Worm (Caenorhabditis elegans) whole organism, young adult: ENCODE results near the gene C14A4.7.

Source experiments
- F22D6.2 ChIP-seq: sonication (generic microtip); optimal IDR thresholded peaks from 2 replicates; lab custom pipeline; 2016; ENCODE audit warnings: mild to moderate bottlenecking, missing genetic modification characterization, missing compliant biosample characterization
- F23B12.7 ChIP-seq: sonication (generic microtip); optimal IDR thresholded peaks from 2 replicates; lab custom pipeline; 2017; ENCODE audit warnings: missing genetic modification characterization, mild to moderate bottlenecking, missing compliant biosample characterization, antibody characterized with exemption, moderate library complexity; ENCODE audit not compliant: insufficient read depth
- F39B2.1 ChIP-seq: fragments of 200-800 bp; sonication (Bioruptor generic); IDR thresholded peaks from 2 replicates; pipeline ENCODE4 v1.3.6; 2022; ENCODE audit warnings: missing genetic modification reagents, missing genetic modification characterization, missing compliant biosample characterization
- F49E8.2 ChIP-seq: sonication (generic microtip); optimal IDR thresholded peaks from 3 replicates; lab custom pipeline; 2017; ENCODE audit warnings: missing genetic modification characterization, mild to moderate bottlenecking, missing compliant biosample characterization, antibody characterized with exemption, moderate library complexity; ENCODE audit not compliant: insufficient read depth
- F55B11.4 ChIP-seq: sonication (generic microtip); optimal IDR thresholded peaks from 2 replicates; lab custom pipeline; 2016; ENCODE audit warnings: missing compliant biosample characterization, missing genetic modification characterization, borderline replicate concordance; ENCODE audit not compliant: insufficient read depth
- Y79H2A.3 ChIP-seq: fragments of 200-800 bp; sonication (Bioruptor generic); conservative IDR thresholded peaks from 2 replicates; pipeline ENCODE4 v1.3.6; 2022; ENCODE audit warnings: missing genetic modification reagents, missing genetic modification characterization, missing compliant biosample characterization
- Y95B8A.8 ChIP-seq: fragments of 200-800 bp; sonication (Bioruptor generic); IDR thresholded peaks from 2 replicates; pipeline ENCODE4 v1.3.6; 2022; ENCODE audit warnings: missing genetic modification reagents, missing genetic modification characterization, missing compliant biosample characterization
- ZK185.1 ChIP-seq: sonication (generic microtip); optimal IDR thresholded peaks from 2 replicates; lab custom pipeline; 2016; ENCODE audit warnings: mild to moderate bottlenecking, missing genetic modification characterization, missing compliant biosample characterization; ENCODE audit not compliant: poor library complexity, severe bottlenecking
- ama-1 ChIP-seq, 3 experiments: fragments of 150-350 bp in 1 of 3; sonication (generic microtip) in 2 of 3; optimal IDR thresholded peaks; 2 replicates each; lab custom pipeline; 2014 to 2018; ENCODE audit warnings: missing biosample characterization in 2 of 3, missing genetic modification characterization in 2 of 3, missing genetic modification reagents in 2 of 3
- atf-7 ChIP-seq: sonication (generic microtip); optimal IDR thresholded peaks from 2 replicates; lab custom pipeline; 2017; ENCODE audit warnings: mild to moderate bottlenecking, missing genetic modification characterization, missing compliant biosample characterization
- athp-1 ChIP-seq: sonication (generic microtip); optimal IDR thresholded peaks from 2 replicates; lab custom pipeline; 2017; ENCODE audit warnings: mild to moderate bottlenecking, missing genetic modification characterization, missing compliant biosample characterization
- attf-3 ChIP-seq: fragments of 200-800 bp; sonication (Bioruptor generic); conservative IDR thresholded peaks from 2 replicates; pipeline ENCODE4 v1.3.6; 2022; ENCODE audit warnings: missing genetic modification reagents, missing genetic modification characterization, missing compliant biosample characterization
- attf-5 ChIP-seq: fragments of 200-800 bp; sonication (Bioruptor generic); optimal IDR thresholded peaks from 2 replicates; lab custom pipeline; 2018; ENCODE audit warnings: mild to moderate bottlenecking, missing genetic modification characterization, missing compliant biosample characterization
- ceh-100 ChIP-seq: fragments of 200-800 bp; sonication (Bioruptor generic); IDR thresholded peaks from 2 replicates; pipeline ENCODE4 v1.3.6; 2022; ENCODE audit warnings: missing genetic modification reagents, missing genetic modification characterization, missing compliant biosample characterization
- ceh-58 ChIP-seq: fragments of 200-800 bp; sonication (Bioruptor generic); IDR thresholded peaks from 2 replicates; pipeline ENCODE4 v1.3.6; 2022; ENCODE audit warnings: missing genetic modification characterization, missing compliant biosample characterization
- dpff-1 ChIP-seq: sonication (generic microtip); optimal IDR thresholded peaks from 2 replicates; lab custom pipeline; 2017; ENCODE audit warnings: mild to moderate bottlenecking, missing genetic modification characterization, missing compliant biosample characterization
- efl-1 ChIP-seq: fragments of 150-350 bp; optimal IDR thresholded peaks from 2 replicates; lab custom pipeline; 2014; ENCODE audit warnings: missing biosample characterization, missing genetic modification reagents, missing genetic modification characterization
- egl-18 ChIP-seq: fragments of 200-800 bp; sonication (Bioruptor generic); IDR thresholded peaks from 2 replicates; pipeline ENCODE4 v1.3.6; 2022; ENCODE audit warnings: missing genetic modification reagents, missing genetic modification characterization, missing compliant biosample characterization
- egrh-3 ChIP-seq: fragments of 200-800 bp; sonication (Bioruptor generic); IDR thresholded peaks from 2 replicates; pipeline ENCODE4 v1.3.6; 2022; ENCODE audit warnings: missing genetic modification reagents, missing genetic modification characterization, missing compliant biosample characterization
- ekl-4 ChIP-seq: fragments of 200-800 bp; sonication (Bioruptor generic); IDR thresholded peaks from 2 replicates; pipeline ENCODE4 v1.3.6; 2022; ENCODE audit warnings: missing genetic modification reagents, missing genetic modification characterization, missing compliant biosample characterization
- ets-4 ChIP-seq: fragments of 200-800 bp; sonication (Bioruptor generic); optimal IDR thresholded peaks from 2 replicates; lab custom pipeline; 2018; ENCODE audit warnings: mild to moderate bottlenecking, missing genetic modification characterization, missing compliant biosample characterization
- gei-17 ChIP-seq: fragments of 200-800 bp; sonication (Bioruptor generic); optimal IDR thresholded peaks from 2 replicates; lab custom pipeline; 2018; ENCODE audit warnings: mild to moderate bottlenecking, missing genetic modification characterization, missing compliant biosample characterization
- hmg-1.2 ChIP-seq: fragments of 200-800 bp; sonication (Bioruptor generic); IDR thresholded peaks from 2 replicates; pipeline ENCODE4 v1.3.6; 2022; ENCODE audit warnings: missing genetic modification reagents, missing genetic modification characterization, missing compliant biosample characterization
- hmg-20 ChIP-seq: fragments of 200-800 bp; sonication (Bioruptor generic); IDR thresholded peaks from 2 replicates; pipeline ENCODE4 v1.3.6; 2022; ENCODE audit warnings: missing genetic modification reagents, missing genetic modification characterization, missing compliant biosample characterization
- hrde-1 ChIP-seq: sonication (generic microtip); optimal IDR thresholded peaks from 2 replicates; lab custom pipeline; 2016; ENCODE audit warnings: missing genetic modification characterization, mild to moderate bottlenecking, missing compliant biosample characterization, moderate library complexity, missing genotype, missing genetic modification reagents, borderline replicate concordance
- lin-35 ChIP-seq, 3 experiments: fragments of 150-350 bp in 2 of 3; sonication (generic microtip) in 1 of 3; optimal IDR thresholded peaks; 2 replicates each; lab custom pipeline; 2014 to 2018; ENCODE audit warnings: missing biosample characterization in 3 of 3, missing genetic modification characterization in 3 of 3, missing genetic modification reagents in 3 of 3
- lin-54 ChIP-seq: fragments of 200-800 bp; sonication (Bioruptor generic); optimal IDR thresholded peaks from 2 replicates; lab custom pipeline; 2018; ENCODE audit warnings: mild to moderate bottlenecking, missing genetic modification characterization, missing compliant biosample characterization
- lir-1 ChIP-seq: fragments of 200-800 bp; sonication (Bioruptor generic); conservative IDR thresholded peaks from 2 replicates; pipeline ENCODE4 v1.3.6; 2022; ENCODE audit warnings: missing genetic modification reagents, missing genetic modification characterization, missing compliant biosample characterization
- mcd-1 ChIP-seq: fragments of 200-800 bp; sonication (Bioruptor generic); IDR thresholded peaks from 2 replicates; pipeline ENCODE4 v1.3.6; 2022; ENCODE audit warnings: missing genetic modification reagents, missing genetic modification characterization, missing compliant biosample characterization
- mel-28 ChIP-seq: sonication (generic microtip); optimal IDR thresholded peaks from 2 replicates; lab custom pipeline; 2016; ENCODE audit warnings: borderline replicate concordance, mild to moderate bottlenecking, missing genetic modification characterization, missing compliant biosample characterization
- nhr-120 ChIP-seq: fragments of 200-800 bp; sonication (Bioruptor generic); IDR thresholded peaks from 2 replicates; pipeline ENCODE4 v1.3.6; 2022; ENCODE audit warnings: missing genetic modification characterization, missing compliant biosample characterization
- nhr-27 ChIP-seq: fragments of 200-800 bp; sonication (Bioruptor generic); optimal IDR thresholded peaks from 2 replicates; lab custom pipeline; 2018; ENCODE audit warnings: mild to moderate bottlenecking, missing genetic modification characterization, moderate library complexity, missing compliant biosample characterization
- nhr-80 ChIP-seq: sonication (generic microtip); optimal IDR thresholded peaks from 2 replicates; lab custom pipeline; 2016; ENCODE audit warnings: missing genetic modification characterization, missing compliant biosample characterization
- pha-4 ChIP-seq: fragments of 150-350 bp; sonication (generic microtip); optimal IDR thresholded peaks from 2 replicates; lab custom pipeline; 2014; ENCODE audit warnings: missing biosample characterization, missing genetic modification reagents, missing genetic modification characterization
- rec-8 ChIP-seq, 2 experiments: sonication (generic microtip); optimal IDR thresholded peaks; 2 replicates each; lab custom pipeline; 2016; ENCODE audit warnings: mild to moderate bottlenecking in 2 of 2, missing genetic modification characterization in 2 of 2, missing genetic modification reagents in 2 of 2, missing genotype in 2 of 2, missing biosample characterization in 1 of 2, missing compliant biosample characterization in 1 of 2, moderate library complexity in 1 of 2
- rpc-1 ChIP-seq, 2 experiments: fragments of 150-350 bp in 1 of 2; sonication (generic microtip) in 1 of 2; optimal IDR thresholded peaks; 2 replicates each; lab custom pipeline; 2014 to 2018; ENCODE audit warnings: missing biosample characterization in 1 of 2, missing genetic modification characterization in 1 of 2, missing genetic modification reagents in 1 of 2, missing genotype in 1 of 2
- unc-62 ChIP-seq: fragments of 150-350 bp; optimal IDR thresholded peaks from 2 replicates; lab custom pipeline; 2014; ENCODE audit warnings: missing biosample characterization, missing genetic modification reagents, missing genetic modification characterization
- zim-3 ChIP-seq: sonication (generic microtip); optimal IDR thresholded peaks from 2 replicates; lab custom pipeline; 2017; ENCODE audit warnings: mild to moderate bottlenecking, missing genetic modification characterization, moderate library complexity, missing compliant biosample characterization

C14A4.7 gene

ce11 chrII:10612743-10613142, 16.4 kb upstream of the C14A4.7 start, which contains the start of gene C14A4.12:
TSS of gene C14A4.12 (plus strand) at chrII:10613043.
- TF ChIP-seq nhr-120 (GFP tag; lab: Robert Waterston, UW) (no peak), F22D6.2 (tag; lab: Kevin White, UChicago) (no peak), lir-1 (GFP tag; lab: Robert Waterston, UW) (no peak), F39B2.1 (GFP tag; lab: Robert Waterston, UW) (no peak), lin-54 (GFP tag; lab: Kevin White, UChicago) (no peak), ceh-58 (no peak)
- TF ChIP-seq, all 124 proteins: peak for 0

ce11 chrII:10608821-10609220, 12.5 kb upstream of the C14A4.7 start:
- TF ChIP-seq attf-3 (GFP tag; lab: Robert Waterston, UW): no peak
- no peak for TF ChIP-seq rpc-1 (optimal IDR thresholded peaks at IDR 0.05; lab: Kevin White, UChicago)
- no peak for TF ChIP-seq rpc-1 (tag; optimal IDR thresholded peaks at IDR 0.05; lab: Kevin White, UChicago)
- TF ChIP-seq hmg-20 (GFP tag; lab: Robert Waterston, UW): no peak
- TF ChIP-seq F22D6.2 (tag; lab: Kevin White, UChicago): no peak
- no peak for TF ChIP-seq ets-4 (GFP tag; lab: Kevin White, UChicago)
- no peak for TF ChIP-seq gei-17 (GFP tag; lab: Kevin White, UChicago)
- no peak for TF ChIP-seq Y79H2A.3 (GFP tag; lab: Robert Waterston, UW)
- TF ChIP-seq rec-8 (tag; optimal IDR thresholded peaks at IDR 0.05; lab: Kevin White, UChicago): no peak

ce11 chrII:10607238-10607961, 11.0 kb upstream of the C14A4.7 start, which contains the start of gene ccm-3:
TSS of gene ccm-3 (minus strand) at chrII:10607275.
- no peak for TF ChIP-seq pha-4
- TF ChIP-seq attf-5 (GFP tag; lab: Kevin White, UChicago): peak; percentile 79
- TF ChIP-seq mel-28 (tag; lab: Kevin White, UChicago): no peak
- TF ChIP-seq athp-1 (tag; lab: Kevin White, UChicago): no peak
- TF ChIP-seq ceh-100: peak; percentile 69; the same call in 1 of the 2 replicates
- TF ChIP-seq efl-1 (GFP tag; lab: Kevin White, UChicago): peak; percentile 10
- TF ChIP-seq lir-1 (GFP tag; lab: Robert Waterston, UW): no peak
- peak in 1 of 3 experiments; percentile 36 for TF ChIP-seq lin-35 (GFP tag; optimal IDR thresholded peaks at IDR 0.05; lab: Kevin White, UChicago)
- no peak for TF ChIP-seq dpff-1
- TF ChIP-seq nhr-80: peak; percentile 32
- TF ChIP-seq mcd-1 (GFP tag; lab: Robert Waterston, UW): peak; percentile 84
- no peak for TF ChIP-seq Y79H2A.3 (GFP tag; lab: Robert Waterston, UW)
- peak; percentile 1 for TF ChIP-seq F23B12.7 (tag; lab: Kevin White, UChicago)
- TF ChIP-seq hmg-1.2 (GFP tag; lab: Robert Waterston, UW): peak; percentile 32; the same call in 1 of the 2 replicates
- no peak for TF ChIP-seq hrde-1 (tag; lab: Kevin White, UChicago)
- TF ChIP-seq ZK185.1 (tag; lab: Kevin White, UChicago): no peak

ce11 chrII:10605512-10605911, 9.2 kb upstream of the C14A4.7 start, which contains the start of gene taf-13:
TSS of gene taf-13 (minus strand) at chrII:10605612.
- TF ChIP-seq ekl-4 (GFP tag; lab: Robert Waterston, UW) (no peak), lin-54 (GFP tag; lab: Kevin White, UChicago) (no peak), atf-7 (tag; lab: Kevin White, UChicago) (no peak), F55B11.4 (tag; lab: Kevin White, UChicago) (no peak), rpc-1 (optimal IDR thresholded peaks at IDR 0.05; lab: Kevin White, UChicago) (no peak), rpc-1 (tag; optimal IDR thresholded peaks at IDR 0.05; lab: Kevin White, UChicago) (no peak), egl-18 (no peak), Y95B8A.8 (GFP tag; lab: Robert Waterston, UW) (no peak), attf-3 (GFP tag; lab: Robert Waterston, UW) (no peak), zim-3 (no peak), ama-1 (optimal IDR thresholded peaks at IDR 0.05; lab: Kevin White, UChicago) (no peak), ama-1 (GFP tag; optimal IDR thresholded peaks at IDR 0.05; lab: Kevin White, UChicago) (no peak), nhr-27 (tag; lab: Kevin White, UChicago) (no peak), F49E8.2 (no peak), egrh-3 (no peak), unc-62 (GFP tag; lab: Kevin White, UChicago) (no peak)
- TF ChIP-seq, all 124 proteins: peak for 0
